Worm (Caenorhabditis elegans) whole organism, midembryonic: ENCODE results near the gene grl-11.
A peak's percentile ranks its signal among the peaks of the same experiment; 100 is the strongest.

Experiments
- T22C8.4 ChIP-seq: fragments of 200-800 bp; sonication (Bioruptor generic); IDR thresholded peaks from 2 replicates; pipeline ENCODE4 v1.3.6; 2022; ENCODE audit warnings: missing genetic modification characterization, missing compliant biosample characterization
- cog-1 ChIP-seq: sonication (generic microtip); optimal IDR thresholded peaks from 2 replicates; lab custom pipeline; 2016; ENCODE audit warnings: missing genetic modification characterization, missing compliant biosample characterization
- flt-1 ChIP-seq: fragments of 200-800 bp; sonication (Bioruptor generic); IDR thresholded peaks from 2 replicates; pipeline ENCODE4 v1.3.6; 2022; ENCODE audit warnings: missing genetic modification characterization, missing compliant biosample characterization
- klf-2 ChIP-seq: fragments of 200-800 bp; sonication (Bioruptor generic); conservative IDR thresholded peaks from 2 replicates; pipeline ENCODE4 v1.3.6; 2022; ENCODE audit warnings: missing genetic modification reagents, missing genetic modification characterization, missing compliant biosample characterization
- med-1 ChIP-seq: sonication (generic microtip); optimal IDR thresholded peaks from 2 replicates; lab custom pipeline; 2017; ENCODE audit warnings: missing genetic modification characterization, mild to moderate bottlenecking, missing compliant biosample characterization, antibody characterized with exemption, missing genetic modification reagents; ENCODE audit not compliant: insufficient read depth
- ref-1 ChIP-seq: fragments of 200-800 bp; sonication (Bioruptor generic); conservative IDR thresholded peaks from 2 replicates; pipeline ENCODE4 v1.3.6; 2022; ENCODE audit warnings: missing genetic modification reagents, missing genetic modification characterization, missing compliant biosample characterization
- tab-1 ChIP-seq: fragments of 200-800 bp; sonication (Bioruptor generic); IDR thresholded peaks from 2 replicates; pipeline ENCODE4 v1.3.6; 2022; ENCODE audit warnings: missing genetic modification characterization, missing compliant biosample characterization
- ztf-23 ChIP-seq: fragments of 200-800 bp; sonication (Bioruptor generic); IDR thresholded peaks from 2 replicates; pipeline ENCODE4 v1.3.6; 2022; ENCODE audit warnings: missing genetic modification reagents, missing genetic modification characterization, missing compliant biosample characterization
- ztf-29 ChIP-seq: fragments of 200-800 bp; sonication (Bioruptor generic); IDR thresholded peaks from 2 replicates; pipeline ENCODE4 v1.3.6; 2022; ENCODE audit warnings: missing genetic modification reagents, missing genetic modification characterization, missing compliant biosample characterization

DNA sequence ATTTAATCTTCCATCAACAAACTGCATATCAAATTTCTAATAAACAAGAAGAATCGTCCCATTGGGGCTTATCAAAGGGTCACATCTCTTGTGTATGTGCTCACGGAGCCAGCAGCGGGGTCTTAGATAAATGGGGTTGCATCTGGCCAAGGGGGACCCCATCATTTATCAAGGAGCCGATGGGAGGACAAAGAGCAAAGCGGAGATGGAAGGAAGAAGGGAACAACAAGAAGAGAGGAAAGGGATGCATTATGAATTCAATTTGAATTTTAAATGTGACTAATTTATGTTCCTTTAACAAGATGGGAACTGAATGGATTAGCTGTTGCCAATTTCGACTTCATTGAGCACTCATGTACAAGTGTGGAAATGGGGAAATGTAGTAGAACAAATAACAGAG lies 33.8 kb downstream of the grl-11 start:
- TF ChIP-seq ref-1 (GFP tag; lab: Robert Waterston, UW) (no peak), flt-1 (no peak), cog-1 (tag; lab: Kevin White, UChicago) (no peak), ztf-23 (GFP tag; lab: Robert Waterston, UW) (0 out of 2 replicates have a peak, but pooled peaks have one; percentile 33), T22C8.4 (GFP tag; lab: Robert Waterston, UW) (no peak), klf-2 (GFP tag; lab: Robert Waterston, UW) (no peak), tab-1 (GFP tag; lab: Robert Waterston, UW) (no peak), med-1 (GFP tag; lab: Kevin White, UChicago) (no peak), ztf-29 (GFP tag; lab: Robert Waterston, UW) (no peak)
